Worm (Caenorhabditis elegans): ENCODE data around the gene Y39A1A.16.

The Y39A1A.16 gene

ce11 chrIII:10719057-10719456 is 40.0 kb downstream of the Y39A1A.16 start:
- TF ChIP-seq bed-3 (GFP tag; optimal IDR thresholded peaks at IDR 0.05) = no peak
- TF ChIP-seq cnd-1 (tag; optimal IDR thresholded peaks at IDR 0.05) = no peak
- TF ChIP-seq unc-39 (tag; optimal IDR thresholded peaks at IDR 0.05) = no peak
- no peak for TF ChIP-seq M03D4.4 (tag; optimal IDR thresholded peaks at IDR 0.05)
- TF ChIP-seq ceh-39 (tag; optimal IDR thresholded peaks at IDR 0.05) = no peak
- TF ChIP-seq lin-13 (tag; optimal IDR thresholded peaks at IDR 0.05) = no peak
- no peak for TF ChIP-seq nhr-76 (tag; optimal IDR thresholded peaks at IDR 0.05)

ce11 chrIII:10720170-10720569 is 41.1 kb downstream of the Y39A1A.16 start:
- no peak for TF ChIP-seq sptf-1 (tag; optimal IDR thresholded peaks at IDR 0.05)
- TF ChIP-seq zip-8 (tag; optimal IDR thresholded peaks at IDR 0.05) = no peak
- no peak for TF ChIP-seq mab-5 (tag; optimal IDR thresholded peaks at IDR 0.05)
- TF ChIP-seq blmp-1 (tag; optimal IDR thresholded peaks at IDR 0.05) = no peak
- peak; percentile 76 for TF ChIP-seq ces-1 (GFP tag; optimal IDR thresholded peaks at IDR 0.05)
- peak; percentile 61 for TF ChIP-seq pha-4 (tag; optimal IDR thresholded peaks at IDR 0.05)
- TF ChIP-seq flh-1 (GFP tag; optimal IDR thresholded peaks at IDR 0.05) = no peak
- no peak for TF ChIP-seq bed-3 (GFP tag; optimal IDR thresholded peaks at IDR 0.05)
- no peak for TF ChIP-seq unc-39 (tag; optimal IDR thresholded peaks at IDR 0.05)
- TF ChIP-seq M03D4.4 (tag; optimal IDR thresholded peaks at IDR 0.05) = no peak
- peak; percentile 29 for TF ChIP-seq nhr-237 (tag; optimal IDR thresholded peaks at IDR 0.05)
- TF ChIP-seq elt-3 (tag; optimal IDR thresholded peaks at IDR 0.05) = no peak
- TF ChIP-seq ztf-11 (tag; optimal IDR thresholded peaks at IDR 0.05) = no peak
- TF ChIP-seq lsy-2 (tag; optimal IDR thresholded peaks at IDR 0.05) = peak; percentile 40
- peak; percentile 46 for TF ChIP-seq cnd-1 (tag; optimal IDR thresholded peaks at IDR 0.05)
- no peak for TF ChIP-seq nhr-2 (tag; optimal IDR thresholded peaks at IDR 0.05)
- TF ChIP-seq nhr-12 (tag; optimal IDR thresholded peaks at IDR 0.05) = no peak
- no peak for TF ChIP-seq elt-1 (tag; optimal IDR thresholded peaks at IDR 0.05; ENCODE audit: borderline replicate concordance, insufficient read depth)
- no peak for TF ChIP-seq snpc-4 (tag; optimal IDR thresholded peaks at IDR 0.05)
- no peak for TF ChIP-seq sem-2 (GFP tag; optimal IDR thresholded peaks at IDR 0.05)
- TF ChIP-seq unc-62 (GFP tag; optimal IDR thresholded peaks at IDR 0.05) = peak; percentile 53
- TF ChIP-seq ceh-43 (GFP tag; optimal IDR thresholded peaks at IDR 0.05) = no peak
- peak; percentile 39 for TF ChIP-seq lin-13 (tag; optimal IDR thresholded peaks at IDR 0.05)
- no peak for TF ChIP-seq nhr-76 (tag; optimal IDR thresholded peaks at IDR 0.05)
- peak; percentile 84 for TF ChIP-seq mep-1 (tag; optimal IDR thresholded peaks at IDR 0.05)
- no peak for TF ChIP-seq ceh-83 (GFP tag; optimal IDR thresholded peaks at IDR 0.05)
- peak; percentile 80 for TF ChIP-seq mls-2 (tag; optimal IDR thresholded peaks at IDR 0.05)
- peak; percentile 94 for TF ChIP-seq hlh-1 (tag; optimal IDR thresholded peaks at IDR 0.05)
- no peak for TF ChIP-seq ham-2 (GFP tag; optimal IDR thresholded peaks at IDR 0.05)
- no peak for TF ChIP-seq tbx-8 (GFP tag; optimal IDR thresholded peaks at IDR 0.05)
- TF ChIP-seq ceh-39 (tag; optimal IDR thresholded peaks at IDR 0.05) = peak; percentile 54
- TF ChIP-seq lin-32 (GFP tag; optimal IDR thresholded peaks at IDR 0.05) = peak; percentile 43
- TF ChIP-seq drap-1 (GFP tag; optimal IDR thresholded peaks at IDR 0.05) = peak; percentile 60
- TF ChIP-seq unc-120 (tag; optimal IDR thresholded peaks at IDR 0.05; ENCODE audit: poor library complexity, severe bottlenecking) = peak; percentile 76
- TF ChIP-seq nhr-28 (tag; optimal IDR thresholded peaks at IDR 0.05) = no peak

ce11 chrIII:10721056-10721455 is 42.0 kb downstream of the Y39A1A.16 start:
- no peak for TF ChIP-seq sptf-1 (tag; optimal IDR thresholded peaks at IDR 0.05)
- no peak for TF ChIP-seq mep-1 (tag; optimal IDR thresholded peaks at IDR 0.05)
- TF ChIP-seq drap-1 (GFP tag; optimal IDR thresholded peaks at IDR 0.05) = no peak
- TF ChIP-seq lin-13 (tag; optimal IDR thresholded peaks at IDR 0.05) = no peak
- TF ChIP-seq bed-3 (GFP tag; optimal IDR thresholded peaks at IDR 0.05) = no peak
- TF ChIP-seq ces-1 (GFP tag; optimal IDR thresholded peaks at IDR 0.05) = no peak
- no peak for TF ChIP-seq nhr-12 (tag; optimal IDR thresholded peaks at IDR 0.05)
- no peak for TF ChIP-seq unc-62 (GFP tag; optimal IDR thresholded peaks at IDR 0.05)
- TF ChIP-seq pha-4 (tag; optimal IDR thresholded peaks at IDR 0.05) = no peak
- TF ChIP-seq ztf-11 (tag; optimal IDR thresholded peaks at IDR 0.05) = no peak
- no peak for TF ChIP-seq cnd-1 (tag; optimal IDR thresholded peaks at IDR 0.05)
- no peak for TF ChIP-seq hlh-1 (tag; optimal IDR thresholded peaks at IDR 0.05)
- TF ChIP-seq tbx-8 (GFP tag; optimal IDR thresholded peaks at IDR 0.05) = no peak
- no peak for TF ChIP-seq lsy-2 (tag; optimal IDR thresholded peaks at IDR 0.05)
- TF ChIP-seq nhr-2 (tag; optimal IDR thresholded peaks at IDR 0.05) = no peak
- no peak for TF ChIP-seq ceh-83 (GFP tag; optimal IDR thresholded peaks at IDR 0.05)
- TF ChIP-seq nhr-237 (tag; optimal IDR thresholded peaks at IDR 0.05) = no peak
- no peak for TF ChIP-seq mab-5 (tag; optimal IDR thresholded peaks at IDR 0.05)
- TF ChIP-seq elt-1 (tag; optimal IDR thresholded peaks at IDR 0.05; ENCODE audit: borderline replicate concordance, insufficient read depth) = no peak

Data from whole organism, mixed stage, embryonic.